Fruit fly (Drosophila melanogaster): Measurements from ENCODE around the gene Adss.

Gene Adss

DNA sequence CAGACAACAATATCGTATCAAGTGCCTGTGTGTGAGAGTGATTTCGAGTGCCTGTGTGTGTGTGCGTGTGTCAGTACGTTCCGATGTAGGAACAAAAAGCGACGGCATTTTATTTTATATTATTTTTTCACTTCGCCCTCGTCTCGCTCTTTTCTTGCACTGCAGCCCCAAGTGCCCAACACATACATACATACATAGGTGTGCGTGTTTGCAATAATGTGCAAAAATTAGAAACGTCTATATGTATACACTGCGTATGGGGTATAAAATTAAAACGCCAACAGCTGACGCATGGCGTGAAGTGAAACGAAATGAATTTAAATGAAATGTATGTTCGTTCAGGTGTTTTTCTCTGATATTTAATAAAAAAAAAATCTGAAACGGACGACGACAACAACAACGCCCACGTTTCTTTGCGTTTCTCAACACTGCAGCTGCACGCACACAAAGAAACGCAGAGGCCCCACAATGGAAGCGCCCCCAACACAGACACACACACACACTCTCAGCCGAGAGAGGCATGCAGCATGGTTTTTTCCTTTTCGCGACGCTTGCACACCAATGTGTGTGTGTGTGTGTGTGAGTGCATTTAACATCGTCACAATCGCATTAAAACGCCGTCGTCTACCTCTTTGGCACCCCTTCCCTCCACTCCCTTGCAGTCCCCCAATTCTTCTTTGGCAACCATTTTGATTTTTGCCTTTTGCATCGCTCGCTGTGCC, 46.5 kb downstream of the Adss start (continued):
- no peak for TF ChIP-seq CG4360 (GFP tag; IDR thresholded peaks at IDR 0.05)
- TF ChIP-seq bsh (GFP tag; optimal IDR thresholded peaks at IDR 0.05), result peak in 1 of 2 experiments; percentile 54
- TF ChIP-seq Fer1 (GFP tag; optimal IDR thresholded peaks at IDR 0.05), result no peak
- TF ChIP-seq ems (GFP tag; optimal IDR thresholded peaks at IDR 0.05), result no peak
- TF ChIP-seq sens (GFP tag), result peak; percentile 28
- TF ChIP-seq Drgx (GFP tag; IDR thresholded peaks at IDR 0.05), result peak; percentile 55; the same call in 1 of the 2 replicates
- no peak for TF ChIP-seq vnd (GFP tag; IDR thresholded peaks at IDR 0.05; ENCODE audit: partially characterized antibody)
- no peak for TF ChIP-seq CG7928 (GFP tag; optimal IDR thresholded peaks at IDR 0.05)
- no peak for TF ChIP-seq repo (GFP tag; optimal IDR thresholded peaks at IDR 0.05)
- no peak for TF ChIP-seq ewg (GFP tag; optimal IDR thresholded peaks at IDR 0.05)
- no peak for TF ChIP-seq CG12236 (GFP tag; optimal IDR thresholded peaks at IDR 0.05)
- no peak for TF ChIP-seq sob (GFP tag; IDR thresholded peaks at IDR 0.05)
- TF ChIP-seq jumu (GFP tag; optimal IDR thresholded peaks at IDR 0.05), result no peak
- TF ChIP-seq pfk (GFP tag; optimal IDR thresholded peaks at IDR 0.05), result no peak
- TF ChIP-seq CG3995 (GFP tag; optimal IDR thresholded peaks at IDR 0.05), result no peak
- TF ChIP-seq sna (GFP tag; IDR thresholded peaks at IDR 0.05; ENCODE audit: partially characterized antibody), result no peak
- no peak for TF ChIP-seq CG13296 (GFP tag; optimal IDR thresholded peaks at IDR 0.05)
- TF ChIP-seq Dad (GFP tag; optimal IDR thresholded peaks at IDR 0.05), result no peak
- TF ChIP-seq Atf3 (GFP tag; optimal IDR thresholded peaks at IDR 0.05), result no peak
- no peak for TF ChIP-seq CG7963 (GFP tag; IDR thresholded peaks at IDR 0.05; ENCODE audit: partially characterized antibody)
- TF ChIP-seq NFAT (GFP tag; IDR thresholded peaks at IDR 0.05), result no peak
- no peak for TF ChIP-seq CG18619 (GFP tag; optimal IDR thresholded peaks at IDR 0.05)
- no peak for TF ChIP-seq pho (GFP tag; optimal IDR thresholded peaks at IDR 0.05)
- TF ChIP-seq lbe (GFP tag; optimal IDR thresholded peaks at IDR 0.05), result peak; percentile 22
- no peak for TF ChIP-seq bowl (GFP tag; IDR thresholded peaks at IDR 0.05)
- TF ChIP-seq CG1792 (GFP tag; optimal IDR thresholded peaks at IDR 0.05), result no peak
- TF ChIP-seq CG10147 (GFP tag; optimal IDR thresholded peaks at IDR 0.05), result no peak

dm6 chr3R:20782655-20783105, 47.7 kb downstream of the Adss start:
- TF ChIP-seq Drgx (GFP tag; IDR thresholded peaks at IDR 0.05) (peak; percentile 82), shn (GFP tag; optimal IDR thresholded peaks at IDR 0.05) (no peak), CG6791 (GFP tag; IDR thresholded peaks at IDR 0.05; ENCODE audit: partially characterized antibody) (0 out of 3 replicates have a peak, but pooled peaks have one; percentile 7), Neu2 (GFP tag; optimal IDR thresholded peaks at IDR 0.05; ENCODE audit: borderline replicate concordance) (no peak), CG2129 (GFP tag; IDR thresholded peaks at IDR 0.05; ENCODE audit: partially characterized antibody) (no peak), Trl (optimal IDR thresholded peaks at IDR 0.05) (peak; percentile 40 to 43), Trl (GFP tag; optimal IDR thresholded peaks at IDR 0.05) (no peak), nom (GFP tag; optimal IDR thresholded peaks at IDR 0.05) (peak; percentile 62), bbx (GFP tag; IDR thresholded peaks at IDR 0.05; ENCODE audit: partially characterized antibody) (no peak), CG34422 (GFP tag; IDR thresholded peaks at IDR 0.05) (no peak), lbe (GFP tag; optimal IDR thresholded peaks at IDR 0.05) (peak; percentile 83), corto (GFP tag; optimal IDR thresholded peaks at IDR 0.05) (peak; percentile 40), CG6272 (GFP tag; IDR thresholded peaks at IDR 0.05) (no peak)
